Worm (Caenorhabditis elegans) whole organism, late embryonic: Measurements from ENCODE around the gene C25H3.17.

ENCODE experiments used
- ceh-45 ChIP-seq: fragments of 200-800 bp; sonication (Bioruptor generic); IDR thresholded peaks from 2 replicates; pipeline ENCODE4 v1.3.6; 2022; ENCODE audit warnings: missing genetic modification reagents, missing genetic modification characterization, missing compliant biosample characterization
- dve-1 ChIP-seq: sonication (generic microtip); optimal IDR thresholded peaks from 2 replicates; lab custom pipeline; 2017; ENCODE audit warnings: antibody characterized with exemption, mild to moderate bottlenecking, missing genetic modification characterization, missing compliant biosample characterization
- ets-4 ChIP-seq: sonication (generic microtip); optimal IDR thresholded peaks from 2 replicates; lab custom pipeline; 2016; ENCODE audit warnings: missing genetic modification characterization, missing compliant biosample characterization
- fkh-10 ChIP-seq: fragments of 150-350 bp; optimal IDR thresholded peaks from 2 replicates; lab custom pipeline; 2014; ENCODE audit warnings: missing biosample characterization, missing genetic modification reagents, missing genetic modification characterization
- pag-3 ChIP-seq: sonication (generic microtip); optimal IDR thresholded peaks from 2 replicates; lab custom pipeline; 2016; ENCODE audit warnings: missing compliant biosample characterization, missing genetic modification characterization, borderline replicate concordance
- pax-1 ChIP-seq: fragments of 150-350 bp; optimal IDR thresholded peaks from 2 replicates; lab custom pipeline; 2014; ENCODE audit warnings: missing biosample characterization, missing genetic modification characterization
- pha-4 ChIP-seq: fragments of 150-350 bp; optimal IDR thresholded peaks from 2 replicates; lab custom pipeline; 2018; ENCODE audit warnings: missing biosample characterization, missing genetic modification reagents, missing genetic modification characterization
- tbx-2 ChIP-seq: sonication (generic microtip); optimal IDR thresholded peaks from 2 replicates; lab custom pipeline; 2016; ENCODE audit warnings: missing genetic modification characterization, missing compliant biosample characterization

- no peak for TF ChIP-seq ets-4 (tag; lab: Kevin White, UChicago)
- no peak for TF ChIP-seq pha-4
- no peak for TF ChIP-seq dve-1 (tag; lab: Kevin White, UChicago)
- TF ChIP-seq fkh-10 (GFP tag; lab: Kevin White, UChicago): no peak
- no peak for TF ChIP-seq tbx-2 (tag; lab: Kevin White, UChicago)
- no peak for TF ChIP-seq ceh-45 (GFP tag; lab: Robert Waterston, UW)
- TF ChIP-seq pag-3 (tag; lab: Kevin White, UChicago): no peak
- no peak for TF ChIP-seq pax-1
Measured at ce11 chrII:5660155-5660554, 9.3 kb downstream of the C25H3.17 start.
